Worm (Caenorhabditis elegans) whole organism, young adult: ENCODE results near the gene Y62E10A.13.

Experiments used
- B0019.2 ChIP-seq: fragments of 200-800 bp; sonication (Bioruptor generic); conservative IDR thresholded peaks from 2 replicates; pipeline ENCODE4 v1.3.6; 2022; ENCODE audit warnings: missing genetic modification reagents, missing genetic modification characterization, missing compliant biosample characterization
- B0035.1 ChIP-seq: sonication (generic microtip); optimal IDR thresholded peaks from 2 replicates; lab custom pipeline; 2016; ENCODE audit warnings: missing genetic modification characterization, mild to moderate bottlenecking, missing compliant biosample characterization, missing genotype, missing genetic modification reagents
- C17E4.6 ChIP-seq: fragments of 200-800 bp; sonication (Bioruptor generic); IDR thresholded peaks from 2 replicates; pipeline ENCODE4 v1.3.6; 2022; ENCODE audit warnings: missing genetic modification reagents, missing genetic modification characterization, missing compliant biosample characterization
- F57A8.1 ChIP-seq: fragments of 200-800 bp; sonication (Bioruptor generic); optimal IDR thresholded peaks from 2 replicates; lab custom pipeline; 2018; ENCODE audit warnings: mild to moderate bottlenecking, missing genetic modification characterization, moderate library complexity, missing compliant biosample characterization
- K11D2.4 ChIP-seq: fragments of 200-800 bp; sonication (Bioruptor generic); IDR thresholded peaks from 2 replicates; pipeline ENCODE4 v1.3.6; 2022; ENCODE audit warnings: missing genetic modification reagents, missing genetic modification characterization, missing compliant biosample characterization
- T07F8.4 ChIP-seq: sonication (generic microtip); optimal IDR thresholded peaks from 2 replicates; lab custom pipeline; 2016; ENCODE audit warnings: mild to moderate bottlenecking, missing genetic modification characterization, moderate library complexity, missing compliant biosample characterization
- T26A5.8 ChIP-seq: sonication (generic microtip); optimal IDR thresholded peaks from 2 replicates; lab custom pipeline; 2016; ENCODE audit warnings: missing genetic modification characterization, missing compliant biosample characterization
- Y53G8AR.9 ChIP-seq: fragments of 200-800 bp; sonication (Bioruptor generic); conservative IDR thresholded peaks from 2 replicates; pipeline ENCODE4 v1.3.6; 2022; ENCODE audit warnings: missing genetic modification reagents, missing genetic modification characterization, missing compliant biosample characterization
- Y67H2A.10 ChIP-seq: fragments of 200-800 bp; sonication (Bioruptor generic); conservative IDR thresholded peaks from 2 replicates; pipeline ENCODE4 v1.3.6; 2022; ENCODE audit warnings: missing genetic modification reagents, missing genetic modification characterization, missing compliant biosample characterization
- Y95B8A.8 ChIP-seq: fragments of 200-800 bp; sonication (Bioruptor generic); IDR thresholded peaks from 2 replicates; pipeline ENCODE4 v1.3.6; 2022; ENCODE audit warnings: missing genetic modification reagents, missing genetic modification characterization, missing compliant biosample characterization
- athp-1 ChIP-seq: sonication (generic microtip); optimal IDR thresholded peaks from 2 replicates; lab custom pipeline; 2017; ENCODE audit warnings: mild to moderate bottlenecking, missing genetic modification characterization, missing compliant biosample characterization
- attf-5 ChIP-seq: fragments of 200-800 bp; sonication (Bioruptor generic); optimal IDR thresholded peaks from 2 replicates; lab custom pipeline; 2018; ENCODE audit warnings: mild to moderate bottlenecking, missing genetic modification characterization, missing compliant biosample characterization
- bed-2 ChIP-seq: fragments of 200-800 bp; sonication (Bioruptor generic); IDR thresholded peaks from 2 replicates; pipeline ENCODE4 v1.3.6; 2022; ENCODE audit warnings: missing genetic modification reagents, missing genetic modification characterization, missing compliant biosample characterization
- cebp-2 ChIP-seq: fragments of 200-800 bp; sonication (Bioruptor generic); IDR thresholded peaks from 2 replicates; pipeline ENCODE4 v1.3.6; 2022; ENCODE audit warnings: missing genetic modification characterization, missing compliant biosample characterization
- ceh-40 ChIP-seq: fragments of 200-800 bp; sonication (Bioruptor generic); IDR thresholded peaks from 2 replicates; pipeline ENCODE4 v1.3.6; 2022; ENCODE audit warnings: missing genetic modification characterization, missing compliant biosample characterization
- dox-1 ChIP-seq: fragments of 200-800 bp; sonication (Bioruptor generic); IDR thresholded peaks from 2 replicates; pipeline ENCODE4 v1.3.6; 2022; ENCODE audit warnings: missing genetic modification reagents, missing genetic modification characterization, missing compliant biosample characterization
- dpff-1 ChIP-seq: sonication (generic microtip); optimal IDR thresholded peaks from 2 replicates; lab custom pipeline; 2017; ENCODE audit warnings: mild to moderate bottlenecking, missing genetic modification characterization, missing compliant biosample characterization
- efl-1 ChIP-seq: fragments of 150-350 bp; optimal IDR thresholded peaks from 2 replicates; lab custom pipeline; 2014; ENCODE audit warnings: missing biosample characterization, missing genetic modification reagents, missing genetic modification characterization
- egl-18 ChIP-seq: fragments of 200-800 bp; sonication (Bioruptor generic); IDR thresholded peaks from 2 replicates; pipeline ENCODE4 v1.3.6; 2022; ENCODE audit warnings: missing genetic modification reagents, missing genetic modification characterization, missing compliant biosample characterization
- gei-17 ChIP-seq: fragments of 200-800 bp; sonication (Bioruptor generic); optimal IDR thresholded peaks from 2 replicates; lab custom pipeline; 2018; ENCODE audit warnings: mild to moderate bottlenecking, missing genetic modification characterization, missing compliant biosample characterization
- him-1 ChIP-seq: sonication (generic microtip); optimal IDR thresholded peaks from 2 replicates; lab custom pipeline; 2016; ENCODE audit warnings: missing genotype, missing genetic modification reagents, missing genetic modification characterization, missing compliant biosample characterization
- hmg-20 ChIP-seq: fragments of 200-800 bp; sonication (Bioruptor generic); IDR thresholded peaks from 2 replicates; pipeline ENCODE4 v1.3.6; 2022; ENCODE audit warnings: missing genetic modification reagents, missing genetic modification characterization, missing compliant biosample characterization
- let-526 ChIP-seq: fragments of 200-800 bp; sonication (Bioruptor generic); IDR thresholded peaks from 2 replicates; pipeline ENCODE4 v1.3.6; 2022; ENCODE audit warnings: missing genetic modification reagents, missing genetic modification characterization, missing compliant biosample characterization
- let-607 ChIP-seq, 2 experiments: fragments of 200-800 bp in 1 of 2; sonication (Bioruptor generic) in 1 of 2; sonication (generic microtip) in 1 of 2; optimal IDR thresholded peaks; 2 replicates each; lab custom pipeline; 2016 to 2018; ENCODE audit warnings: mild to moderate bottlenecking in 2 of 2, missing compliant biosample characterization in 2 of 2, missing genetic modification characterization in 2 of 2, moderate library complexity in 2 of 2, missing genotype in 1 of 2
- lin-26 ChIP-seq: fragments of 200-800 bp; sonication (Bioruptor generic); IDR thresholded peaks from 2 replicates; pipeline ENCODE4 v1.3.6; 2022; ENCODE audit warnings: missing genetic modification reagents, missing genetic modification characterization, missing compliant biosample characterization
- lsl-1 ChIP-seq: fragments of 200-800 bp; sonication (Bioruptor generic); optimal IDR thresholded peaks from 2 replicates; lab custom pipeline; 2018; ENCODE audit warnings: mild to moderate bottlenecking, missing genetic modification characterization, moderate library complexity, missing compliant biosample characterization
- mcd-1 ChIP-seq: fragments of 200-800 bp; sonication (Bioruptor generic); IDR thresholded peaks from 2 replicates; pipeline ENCODE4 v1.3.6; 2022; ENCODE audit warnings: missing genetic modification reagents, missing genetic modification characterization, missing compliant biosample characterization
- mxl-1 ChIP-seq: sonication (generic microtip); optimal IDR thresholded peaks from 2 replicates; lab custom pipeline; 2016; ENCODE audit warnings: missing genetic modification characterization, missing compliant biosample characterization
- nfyb-1 ChIP-seq: fragments of 200-800 bp; sonication (Bioruptor generic); IDR thresholded peaks from 2 replicates; pipeline ENCODE4 v1.3.6; 2022; ENCODE audit warnings: missing genetic modification reagents, missing genetic modification characterization, missing compliant biosample characterization
- nhr-179 ChIP-seq: sonication (generic microtip); optimal IDR thresholded peaks from 2 replicates; lab custom pipeline; 2016; ENCODE audit warnings: mild to moderate bottlenecking, missing genetic modification characterization, missing compliant biosample characterization
- nhr-27 ChIP-seq: fragments of 200-800 bp; sonication (Bioruptor generic); optimal IDR thresholded peaks from 2 replicates; lab custom pipeline; 2018; ENCODE audit warnings: mild to moderate bottlenecking, missing genetic modification characterization, moderate library complexity, missing compliant biosample characterization
- sea-2 ChIP-seq: fragments of 200-800 bp; sonication (Bioruptor generic); IDR thresholded peaks from 2 replicates; pipeline ENCODE4 v1.3.6; 2022; ENCODE audit warnings: missing genetic modification characterization, missing compliant biosample characterization
- snpc-1.3 ChIP-seq: sonication (generic microtip); optimal IDR thresholded peaks from 2 replicates; lab custom pipeline; 2017; ENCODE audit warnings: missing genetic modification characterization, mild to moderate bottlenecking, missing compliant biosample characterization, antibody characterized with exemption, moderate library complexity, missing genotype, missing genetic modification reagents; ENCODE audit not compliant: insufficient read depth
- tbx-9 ChIP-seq: sonication (generic microtip); optimal IDR thresholded peaks from 2 replicates; lab custom pipeline; 2016; ENCODE audit warnings: borderline replicate concordance, missing genetic modification characterization, inconsistent platforms, missing compliant biosample characterization
- ztf-18 ChIP-seq: sonication (generic microtip); optimal IDR thresholded peaks from 2 replicates; lab custom pipeline; 2016; ENCODE audit warnings: missing genotype, mild to moderate bottlenecking, missing genetic modification characterization, missing compliant biosample characterization
- ztf-22 ChIP-seq: fragments of 200-800 bp; sonication (Bioruptor generic); optimal IDR thresholded peaks from 2 replicates; lab custom pipeline; 2018; ENCODE audit warnings: mild to moderate bottlenecking, missing genetic modification characterization, moderate library complexity, missing compliant biosample characterization
- ztf-25 ChIP-seq: fragments of 200-800 bp; sonication (Bioruptor generic); IDR thresholded peaks from 2 replicates; pipeline ENCODE4 v1.3.6; 2022; ENCODE audit warnings: missing genetic modification reagents, missing genetic modification characterization, missing compliant biosample characterization
- ztf-26 ChIP-seq: sonication (generic microtip); optimal IDR thresholded peaks from 2 replicates; lab custom pipeline; 2017; ENCODE audit warnings: missing genetic modification characterization, missing compliant biosample characterization
- ztf-3 ChIP-seq: fragments of 200-800 bp; sonication (Bioruptor generic); optimal IDR thresholded peaks from 2 replicates; lab custom pipeline; 2018; ENCODE audit warnings: mild to moderate bottlenecking, missing genetic modification characterization, missing compliant biosample characterization
- ztf-6 ChIP-seq: fragments of 200-800 bp; sonication (Bioruptor generic); IDR thresholded peaks from 2 replicates; pipeline ENCODE4 v1.3.6; 2022; ENCODE audit warnings: missing genetic modification reagents, missing genetic modification characterization, missing compliant biosample characterization

The Y62E10A.13 gene

DNA sequence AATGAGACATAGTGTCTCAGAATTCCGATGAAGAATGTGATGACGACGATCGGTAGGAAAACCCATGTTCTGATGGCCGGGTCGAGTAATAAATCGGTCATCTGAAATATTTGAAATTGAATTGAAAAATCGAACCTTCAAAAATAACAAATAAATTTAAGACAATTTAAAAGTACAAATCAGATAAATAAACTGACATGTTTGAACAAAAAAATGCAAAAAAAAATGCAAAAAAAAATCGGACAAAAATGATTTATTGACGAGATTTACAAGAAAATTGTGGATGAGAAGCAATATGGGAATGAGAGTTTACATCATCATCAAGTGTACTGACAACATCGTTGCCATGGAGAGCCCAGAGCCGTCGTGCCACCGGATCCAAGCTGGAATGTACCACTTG is 17.0 kb downstream of the Y62E10A.13 start, which contains the start of gene emc-3:
TSS of gene emc-3 (minus strand) at position 101 of the 400 bp plus-strand sequence.
- no peak for TF ChIP-seq snpc-1.3 (tag; lab: Kevin White, UChicago)
- no peak for TF ChIP-seq T07F8.4 (tag; lab: Kevin White, UChicago)
- TF ChIP-seq athp-1 (tag; lab: Kevin White, UChicago), result no peak
- TF ChIP-seq ztf-18, result no peak
- TF ChIP-seq F57A8.1 (GFP tag; lab: Kevin White, UChicago), result no peak
- TF ChIP-seq gei-17 (GFP tag; lab: Kevin White, UChicago), result no peak
- TF ChIP-seq dox-1, result no peak
- TF ChIP-seq ceh-40, result no peak
- no peak for TF ChIP-seq mcd-1 (GFP tag; lab: Robert Waterston, UW)
- TF ChIP-seq nfyb-1 (GFP tag; lab: Robert Waterston, UW), result no peak
- no peak for TF ChIP-seq hmg-20 (GFP tag; lab: Robert Waterston, UW)
- no peak for TF ChIP-seq nhr-27
- TF ChIP-seq lin-26, result no peak
- no peak for TF ChIP-seq let-607 (tag; optimal IDR thresholded peaks at IDR 0.05; lab: Kevin White, UChicago)
- TF ChIP-seq nhr-179 (tag; lab: Kevin White, UChicago), result no peak
- no peak for TF ChIP-seq tbx-9 (tag; lab: Kevin White, UChicago)
- no peak for TF ChIP-seq egl-18 (GFP tag; lab: Robert Waterston, UW)
- TF ChIP-seq Y67H2A.10 (GFP tag; lab: Robert Waterston, UW), result no peak
- no peak for TF ChIP-seq him-1 (tag; lab: Kevin White, UChicago)
- no peak for TF ChIP-seq sea-2 (GFP tag; lab: Robert Waterston, UW)

- no peak for TF ChIP-seq ztf-6 (GFP tag; lab: Robert Waterston, UW)
- peak; percentile 82; the same call in 1 of the 2 replicates for TF ChIP-seq cebp-2 (GFP tag; lab: Robert Waterston, UW)
Observed at ce11 chrIV:13380506-13380905, 18.3 kb downstream of the Y62E10A.13 start.

DNA sequence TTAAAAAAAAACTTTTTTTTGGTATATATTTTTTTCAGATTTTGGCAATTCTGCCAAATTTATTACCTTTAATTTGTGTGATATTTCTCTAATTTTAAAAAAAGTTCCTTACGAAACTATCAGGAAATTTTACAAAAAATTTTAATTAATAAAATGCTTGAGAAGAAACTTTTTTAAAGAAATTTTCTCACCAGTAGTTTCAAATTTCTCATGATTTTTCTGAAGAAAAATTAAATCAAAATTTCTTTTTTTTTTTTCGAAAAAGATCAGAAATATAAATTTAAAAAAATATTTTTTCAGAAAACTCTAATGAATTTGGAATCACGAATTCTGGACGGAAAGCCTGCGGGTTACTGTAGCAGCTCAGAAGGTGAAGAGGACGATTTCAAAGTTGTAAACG is 21.1 kb downstream of the Y62E10A.13 start, which contains the start of gene mau-8:
TSS of gene mau-8 (plus strand) at position 301 of the 400 bp plus-strand sequence.
- no peak for TF ChIP-seq Y95B8A.8 (GFP tag; lab: Robert Waterston, UW)
- no peak for TF ChIP-seq ztf-22 (GFP tag; lab: Kevin White, UChicago)
- no peak for TF ChIP-seq attf-5 (GFP tag; lab: Kevin White, UChicago)
- no peak for TF ChIP-seq lsl-1 (GFP tag; lab: Kevin White, UChicago)
- no peak for TF ChIP-seq let-607 (tag; optimal IDR thresholded peaks at IDR 0.05; lab: Kevin White, UChicago)
- TF ChIP-seq let-526 (GFP tag; lab: Robert Waterston, UW), result no peak

DNA sequence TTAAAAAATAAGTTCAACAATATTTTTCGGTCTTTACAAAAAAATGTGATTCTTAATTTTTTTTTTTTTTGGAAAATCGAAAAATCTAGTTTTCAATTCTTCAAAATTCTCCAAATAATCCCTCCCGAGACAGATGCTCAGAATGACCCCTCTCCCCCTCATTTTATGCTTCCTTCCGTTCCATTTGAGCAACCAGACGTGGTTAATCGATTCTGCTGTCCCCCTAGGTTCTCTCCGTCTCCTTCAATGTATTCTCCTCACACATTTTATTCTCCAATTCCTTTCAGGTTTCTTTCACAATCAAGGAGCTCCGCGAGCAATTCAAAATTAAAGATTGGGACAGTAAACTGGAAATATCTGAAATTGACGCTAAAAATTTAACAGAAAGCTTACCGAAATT is 23.9 kb downstream of the Y62E10A.13 start:
- TF ChIP-seq efl-1 (GFP tag; lab: Kevin White, UChicago) (no peak), bed-2 (GFP tag; lab: Robert Waterston, UW) (no peak), ztf-3 (GFP tag; lab: Kevin White, UChicago) (no peak), dpff-1 (no peak), T26A5.8 (tag; lab: Kevin White, UChicago) (no peak), B0019.2 (GFP tag; lab: Robert Waterston, UW) (no peak), Y53G8AR.9 (GFP tag; lab: Robert Waterston, UW) (no peak), ztf-25 (GFP tag; lab: Robert Waterston, UW) (no peak), C17E4.6 (GFP tag; lab: Robert Waterston, UW) (no peak), B0035.1 (tag; lab: Kevin White, UChicago) (no peak), ztf-26 (tag; lab: Kevin White, UChicago) (no peak), K11D2.4 (GFP tag; lab: Robert Waterston, UW) (no peak), mxl-1 (tag; lab: Kevin White, UChicago) (no peak)
